Worm (Caenorhabditis elegans) whole organism, L1 larva: ENCODE measurements around the gene elpc-4.

Source experiments
- aly-2 ChIP-seq: fragments of 150-350 bp; optimal IDR thresholded peaks from 2 replicates; lab custom pipeline; 2014; ENCODE audit warnings: missing biosample characterization, missing genetic modification characterization
- egl-27 ChIP-seq, 2 experiments: fragments of 150-350 bp in 1 of 2; sonication (generic microtip); optimal IDR thresholded peaks; 3 replicates each; lab custom pipeline; 2017 to 2018; ENCODE audit warnings: missing biosample characterization in 2 of 2, missing genetic modification characterization in 2 of 2, missing genetic modification reagents in 2 of 2
- fkh-4 ChIP-seq: sonication (generic microtip); optimal IDR thresholded peaks from 2 replicates; lab custom pipeline; 2016; ENCODE audit warnings: missing compliant biosample characterization, missing genetic modification characterization, borderline replicate concordance
- grh-1 ChIP-seq: fragments of 200-800 bp; sonication (Bioruptor generic); IDR thresholded peaks from 2 replicates; pipeline ENCODE4 v1.3.6; 2022; ENCODE audit warnings: missing genetic modification reagents, missing genetic modification characterization, missing compliant biosample characterization
- lin-13 ChIP-seq: fragments of 150-350 bp; optimal IDR thresholded peaks from 2 replicates; lab custom pipeline; 2014; ENCODE audit warnings: missing biosample characterization, missing genetic modification reagents, missing genetic modification characterization
- mab-9 ChIP-seq: fragments of 200-800 bp; sonication (Bioruptor generic); IDR thresholded peaks from 2 replicates; pipeline ENCODE4 v1.3.6; 2022; ENCODE audit warnings: missing genetic modification reagents, missing genetic modification characterization, missing compliant biosample characterization

Gene elpc-4

DNA sequence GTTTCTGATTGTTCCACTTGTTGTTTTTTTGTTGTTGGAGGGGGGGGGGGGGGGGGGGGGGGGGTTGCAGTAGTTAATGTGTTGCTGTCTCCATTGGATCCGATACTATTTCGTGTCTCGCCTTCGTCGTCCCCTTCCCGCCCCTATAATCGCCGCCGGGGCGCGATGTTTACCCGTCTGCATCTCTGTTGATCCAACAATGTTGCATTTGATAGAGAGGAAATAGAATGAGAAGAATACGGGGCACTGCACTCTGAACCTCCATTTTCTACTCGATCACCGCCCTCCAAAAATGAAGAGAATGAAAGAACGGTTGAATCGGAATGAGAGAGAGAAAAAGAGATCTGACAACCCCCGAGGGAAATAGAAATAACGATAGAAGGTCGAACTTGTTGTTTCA, 51.0 kb downstream of the elpc-4 start (continued):
- TF ChIP-seq aly-2 (tag; lab: Kevin White, UChicago) (no peak), egl-27 (tag; optimal IDR thresholded peaks at IDR 0.05; lab: Kevin White, UChicago) (no peak), fkh-4 (tag; lab: Kevin White, UChicago) (no peak), grh-1 (GFP tag; lab: Robert Waterston, UW) (no peak), mab-9 (GFP tag; lab: Robert Waterston, UW) (no peak), lin-13 (GFP tag; lab: Kevin White, UChicago) (no peak)
